Fruit fly (Drosophila melanogaster) whole organism, embryonic: ENCODE results near the gene CG6051.

ENCODE experiments used
- B-H2 ChIP-seq: fragments of 200-800 bp; sonication (Bioruptor generic); optimal IDR thresholded peaks from 2 replicates; lab custom pipeline; 2018; ENCODE audit warnings: missing biosample characterization, mild to moderate bottlenecking, missing genetic modification characterization
- Bteb2 ChIP-seq: fragments of 200-800 bp; sonication (Bioruptor generic); optimal IDR thresholded peaks from 2 replicates; lab custom pipeline; 2016; ENCODE audit warnings: missing biosample characterization, missing genetic modification characterization
- CG10431 ChIP-seq: fragments of 200-800 bp; sonication (Bioruptor generic); optimal IDR thresholded peaks from 3 replicates; lab custom pipeline; 2018; ENCODE audit warnings: missing biosample characterization, mild to moderate bottlenecking, missing genetic modification characterization
- CG10654 ChIP-seq: fragments of 200-800 bp; sonication (Bioruptor generic); optimal IDR thresholded peaks from 2 replicates; lab custom pipeline; 2016; ENCODE audit warnings: missing biosample characterization, missing genetic modification characterization
- CG11456 ChIP-seq: fragments of 200-800 bp; sonication (Bioruptor generic); IDR thresholded peaks from 3 replicates; pipeline ENCODE4 v1.3.6; 2022; ENCODE audit warnings: missing biosample characterization, missing genetic modification characterization
- CG13894 ChIP-seq: fragments of 200-800 bp; sonication (Bioruptor generic); optimal IDR thresholded peaks from 3 replicates; lab custom pipeline; 2018; ENCODE audit warnings: missing biosample characterization, mild to moderate bottlenecking, missing genetic modification characterization, moderate library complexity
- CG15601 ChIP-seq: fragments of 200-800 bp; sonication (Bioruptor generic); optimal IDR thresholded peaks from 3 replicates; lab custom pipeline; 2019; ENCODE audit warnings: missing biosample characterization, mild to moderate bottlenecking, missing genetic modification characterization, moderate library complexity
- CG18011 ChIP-seq: fragments of 200-800 bp; sonication (Bioruptor generic); optimal IDR thresholded peaks from 2 replicates; lab custom pipeline; 2017; ENCODE audit warnings: missing biosample characterization, missing genetic modification characterization, mild to moderate bottlenecking, moderate library complexity, missing genotype
- CG31224 ChIP-seq: fragments of 200-800 bp; sonication (Bioruptor generic); IDR thresholded peaks from 2 replicates; pipeline ENCODE4 v1.3.6; 2022; ENCODE audit warnings: missing biosample characterization, missing genetic modification characterization
- CG3726 ChIP-seq: fragments of 200-800 bp; sonication (Bioruptor generic); IDR thresholded peaks from 3 replicates; pipeline ENCODE4, ENCODE4 v1.3.6; 2022; ENCODE audit warnings: missing biosample characterization, missing genetic modification characterization
- CG4707 ChIP-seq: fragments of 200-800 bp; sonication (Bioruptor generic); optimal IDR thresholded peaks from 2 replicates; lab custom pipeline; 2018; ENCODE audit warnings: missing biosample characterization, mild to moderate bottlenecking, missing genetic modification characterization, moderate library complexity
- CG7271 ChIP-seq: fragments of 200-800 bp; sonication (Bioruptor generic); optimal IDR thresholded peaks from 2 replicates; lab custom pipeline; 2018; ENCODE audit warnings: missing biosample characterization, mild to moderate bottlenecking, missing genetic modification characterization, moderate library complexity
- CG7963 ChIP-seq: fragments of 200-800 bp; sonication (Bioruptor generic); IDR thresholded peaks from 3 replicates; pipeline ENCODE4 v1.3.6; 2022; ENCODE audit warnings: missing biosample characterization, missing genetic modification characterization; ENCODE audit not compliant: partially characterized antibody
- CG7987 ChIP-seq: fragments of 200-800 bp; sonication (Bioruptor generic); optimal IDR thresholded peaks from 2 replicates; lab custom pipeline; 2018; ENCODE audit warnings: missing biosample characterization, mild to moderate bottlenecking, missing genetic modification characterization, moderate library complexity
- CG8478 ChIP-seq: fragments of >200 bp; optimal IDR thresholded peaks from 2 replicates; lab custom pipeline; 2018
- CG8924 ChIP-seq: fragments of 200-800 bp; optimal IDR thresholded peaks from 3 replicates; lab custom pipeline; 2019; ENCODE audit warnings: missing biosample characterization, mild to moderate bottlenecking, missing genetic modification characterization, moderate library complexity
- Dek ChIP-seq: fragments of 200-800 bp; sonication (Bioruptor generic); optimal IDR thresholded peaks from 3 replicates; lab custom pipeline; 2019; ENCODE audit warnings: missing biosample characterization, mild to moderate bottlenecking, missing genetic modification characterization, moderate library complexity
- Doc3 ChIP-seq: fragments of 200-800 bp; sonication (Bioruptor generic); IDR thresholded peaks from 3 replicates; pipeline ENCODE4 v1.3.6; 2022; ENCODE audit warnings: missing biosample characterization, missing genetic modification characterization; ENCODE audit not compliant: partially characterized antibody
- Drgx ChIP-seq: fragments of 200-800 bp; sonication (Bioruptor generic); IDR thresholded peaks from 2 replicates; pipeline ENCODE4 v1.3.6; 2022; ENCODE audit warnings: missing biosample characterization, missing genetic modification characterization
- Gug ChIP-seq: fragments of 200-800 bp; sonication (Bioruptor generic); IDR thresholded peaks from 4 replicates; pipeline ENCODE4 v1.3.6; 2022; ENCODE audit warnings: missing biosample characterization, missing genetic modification characterization
- H2.0 ChIP-seq: fragments of 200-800 bp; sonication (Bioruptor generic); IDR thresholded peaks from 2 replicates; pipeline ENCODE4 v1.3.6; 2022; ENCODE audit warnings: missing biosample characterization, missing genetic modification characterization
- HLH54F ChIP-seq: fragments of 200-800 bp; sonication (Bioruptor generic); optimal IDR thresholded peaks from 3 replicates; lab custom pipeline; 2016; ENCODE audit warnings: missing biosample characterization, missing genetic modification characterization
- HLHmδ ChIP-seq: fragments of 200-800 bp; sonication (Bioruptor generic); optimal IDR thresholded peaks from 2 replicates; lab custom pipeline; 2018; ENCODE audit warnings: missing biosample characterization, mild to moderate bottlenecking, missing genetic modification characterization, moderate library complexity
- Hr78 ChIP-seq, 2 experiments: fragments of 200-800 bp in 1 of 2; fragments of >200 bp in 1 of 2; sonication (Bioruptor generic) in 1 of 2; optimal IDR thresholded peaks; 2 replicates each; lab custom pipeline; 2017 to 2019; ENCODE audit warnings: missing biosample characterization in 2 of 2, missing genetic modification characterization in 2 of 2, mild to moderate bottlenecking in 1 of 2, moderate library complexity in 1 of 2
- Lim3 ChIP-seq: fragments of 200-800 bp; sonication (Bioruptor generic); IDR thresholded peaks from 2 replicates; pipeline ENCODE4 v1.3.6; 2022; ENCODE audit warnings: missing biosample characterization, missing genetic modification characterization
- Max ChIP-seq: fragments of 200-800 bp; sonication (Bioruptor generic); optimal IDR thresholded peaks from 2 replicates; lab custom pipeline; 2016; ENCODE audit warnings: missing biosample characterization, mild to moderate bottlenecking, missing genetic modification characterization
- Oaz ChIP-seq: fragments of 200-800 bp; sonication (Bioruptor generic); IDR thresholded peaks from 2 replicates; pipeline ENCODE4 v1.3.6; 2022; ENCODE audit warnings: missing biosample characterization, missing genetic modification characterization
- Six4 ChIP-seq: fragments of 200-800 bp; sonication (Bioruptor generic); optimal IDR thresholded peaks from 2 replicates; lab custom pipeline; 2016; ENCODE audit warnings: missing biosample characterization, missing genetic modification characterization
- Spps ChIP-seq: fragments of 200-800 bp; sonication (Bioruptor generic); optimal IDR thresholded peaks from 2 replicates; lab custom pipeline; 2018; ENCODE audit warnings: missing biosample characterization, mild to moderate bottlenecking, missing genetic modification characterization
- Xrp1 ChIP-seq: fragments of 200-800 bp; sonication (Bioruptor generic); IDR thresholded peaks from 2 replicates; pipeline ENCODE4 v1.3.6; 2022; ENCODE audit warnings: missing biosample characterization, missing genetic modification characterization
- abd-A ChIP-seq: fragments of 200-800 bp; sonication (Bioruptor generic); optimal IDR thresholded peaks from 3 replicates; lab custom pipeline; 2019; ENCODE audit warnings: missing biosample characterization, mild to moderate bottlenecking, missing genetic modification characterization, moderate library complexity
- amos ChIP-seq: fragments of 200-800 bp; sonication (Bioruptor generic); IDR thresholded peaks from 2 replicates; pipeline ENCODE4 v1.3.6; 2022; ENCODE audit warnings: missing biosample characterization, missing genetic modification characterization; ENCODE audit not compliant: partially characterized antibody
- crp ChIP-seq, 2 experiments: fragments of 200-800 bp; sonication (Bioruptor generic); optimal IDR thresholded peaks; 2 replicates in 1 of 2; 3 replicates in 1 of 2; lab custom pipeline; 2017; ENCODE audit warnings: missing biosample characterization in 2 of 2, missing genetic modification characterization in 2 of 2, mild to moderate bottlenecking in 1 of 2, moderate library complexity in 1 of 2
- dimm ChIP-seq: fragments of 200-800 bp; sonication (Bioruptor generic); IDR thresholded peaks from 2 replicates; pipeline ENCODE4 v1.3.6; 2022; ENCODE audit warnings: missing biosample characterization, missing genetic modification characterization
- eve ChIP-seq, 2 experiments: fragments of >200 bp; optimal IDR thresholded peaks; 2 replicates each; lab custom pipeline; 2017; ENCODE audit warnings: missing biosample characterization in 2 of 2, missing genetic modification characterization in 2 of 2
- fd3F ChIP-seq: fragments of 200-800 bp; sonication (Bioruptor generic); optimal IDR thresholded peaks from 2 replicates; lab custom pipeline; 2018; ENCODE audit warnings: missing biosample characterization, mild to moderate bottlenecking, missing genetic modification characterization, moderate library complexity
- gcm ChIP-seq: fragments of 200-800 bp; sonication (Bioruptor generic); optimal IDR thresholded peaks from 2 replicates; lab custom pipeline; 2019; ENCODE audit warnings: missing biosample characterization, mild to moderate bottlenecking, missing genetic modification characterization, moderate library complexity
- gro ChIP-seq: fragments of 200-800 bp; sonication (Bioruptor generic); optimal IDR thresholded peaks from 2 replicates; lab custom pipeline; 2016; ENCODE audit warnings: missing biosample characterization, missing genetic modification characterization
- nmo ChIP-seq: fragments of 200-800 bp; sonication (Bioruptor generic); optimal IDR thresholded peaks from 2 replicates; lab custom pipeline; 2018; ENCODE audit warnings: missing biosample characterization, mild to moderate bottlenecking, missing genetic modification characterization, moderate library complexity
- pb ChIP-seq: fragments of 200-800 bp; sonication (Bioruptor generic); optimal IDR thresholded peaks from 3 replicates; lab custom pipeline; 2016; ENCODE audit warnings: missing biosample characterization, missing genetic modification characterization
- psq ChIP-seq: fragments of 200-800 bp; sonication (Bioruptor generic); optimal IDR thresholded peaks from 2 replicates; lab custom pipeline; 2017; ENCODE audit warnings: missing biosample characterization, missing genetic modification characterization
- repo ChIP-seq: fragments of 200-800 bp; sonication (Bioruptor generic); optimal IDR thresholded peaks from 2 replicates; lab custom pipeline; 2016; ENCODE audit warnings: missing biosample characterization, missing genetic modification characterization
- sc ChIP-seq, 3 experiments: fragments of >200 bp in 2 of 3; fragments of 200-800 bp in 1 of 3; sonication (Bioruptor generic) in 1 of 3; optimal IDR thresholded peaks; 2 replicates in 2 of 3; 3 replicates in 1 of 3; lab custom pipeline; 2017; ENCODE audit warnings: mild to moderate bottlenecking in 1 of 3, missing biosample characterization in 1 of 3, missing genetic modification characterization in 1 of 3, missing genetic modification reagents in 1 of 3
- sd ChIP-seq: fragments of 200-800 bp; sonication (Bioruptor generic); optimal IDR thresholded peaks from 3 replicates; lab custom pipeline; 2018; ENCODE audit warnings: missing biosample characterization, mild to moderate bottlenecking, missing genetic modification characterization, moderate library complexity
- slou ChIP-seq: fragments of 200-800 bp; sonication (Bioruptor generic); optimal IDR thresholded peaks from 3 replicates; lab custom pipeline; 2016; ENCODE audit warnings: missing biosample characterization, missing genetic modification characterization
- slp2 ChIP-seq: fragments of 200-800 bp; sonication (Bioruptor generic); optimal IDR thresholded peaks from 2 replicates; lab custom pipeline; 2016; ENCODE audit warnings: missing biosample characterization, missing genetic modification characterization
- tio ChIP-seq: fragments of 200-800 bp; sonication (Bioruptor generic); optimal IDR thresholded peaks from 2 replicates; lab custom pipeline; 2017; ENCODE audit warnings: missing biosample characterization, missing genetic modification characterization, inconsistent platforms
- trh ChIP-seq: fragments of 200-800 bp; sonication (Bioruptor generic); optimal IDR thresholded peaks from 2 replicates; lab custom pipeline; 2016; ENCODE audit warnings: missing biosample characterization, missing genetic modification characterization

CG6051 gene

DNA sequence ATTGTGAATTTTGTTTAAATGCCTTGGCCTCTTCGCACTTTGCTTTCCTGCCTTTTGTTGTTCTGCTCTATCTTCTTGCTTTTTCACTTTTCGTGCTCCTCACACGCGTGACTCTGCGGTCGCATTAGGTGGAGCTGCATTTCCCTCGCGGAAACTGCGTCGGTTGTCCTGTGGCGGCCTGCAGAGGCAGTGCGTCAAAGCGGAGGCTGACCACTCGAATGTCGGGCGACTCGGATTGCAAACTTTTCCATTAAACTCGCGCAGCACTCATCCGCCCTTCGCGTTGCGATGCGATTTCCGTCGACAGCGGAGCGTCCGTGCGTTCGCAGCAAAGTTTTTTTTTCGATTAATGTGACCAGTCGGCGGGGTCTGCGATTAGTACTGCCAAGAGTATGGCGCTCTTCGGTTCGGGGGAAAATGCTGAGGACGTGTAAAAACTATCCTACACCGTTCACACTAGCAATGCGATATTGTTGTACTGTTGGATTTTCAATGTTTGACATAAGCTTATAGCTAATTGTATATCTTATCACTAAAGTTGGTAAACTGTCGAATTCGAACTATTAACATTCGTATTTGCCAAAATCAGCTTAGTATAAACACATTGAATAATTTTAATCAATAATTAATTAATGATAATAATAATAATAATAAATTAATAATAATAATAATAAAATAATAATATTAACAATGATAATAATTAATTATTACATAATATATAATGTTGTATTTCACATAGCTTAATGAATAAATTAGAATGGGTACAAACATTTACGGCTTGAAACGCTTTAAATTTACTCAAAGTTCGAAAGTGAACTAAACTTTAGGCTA, at the start of gene CG6051 (continued):
- TF ChIP-seq repo (GFP tag; lab: Kevin White, UChicago): peak; percentile 33
- TF ChIP-seq HLHmδ (GFP tag; lab: Kevin White, UChicago): no peak
- TF ChIP-seq amos (GFP tag; lab: Robert Waterston, UW): no peak
- TF ChIP-seq eve (GFP tag; optimal IDR thresholded peaks at IDR 0.05; lab: Kevin White, UChicago): no peak
- no peak for TF ChIP-seq CG31224 (GFP tag; lab: Robert Waterston, UW)
- peak; percentile 43 for TF ChIP-seq CG7987 (GFP tag; lab: Kevin White, UChicago)
- peak; percentile 23 for TF ChIP-seq CG4707 (GFP tag; lab: Kevin White, UChicago)
- TF ChIP-seq CG8924 (tag; lab: Kevin White, UChicago): peak; percentile 71
- TF ChIP-seq Lim3 (GFP tag; lab: Robert Waterston, UW): no peak
- peak; percentile 66 for TF ChIP-seq gro
- TF ChIP-seq B-H2: peak; percentile 49
- TF ChIP-seq sc (optimal IDR thresholded peaks at IDR 0.05; lab: Kevin White, UChicago): no peak
- peak; percentile 29 for TF ChIP-seq sc (GFP tag; optimal IDR thresholded peaks at IDR 0.05; lab: Kevin White, UChicago)
- TF ChIP-seq Oaz: no peak
- no peak for TF ChIP-seq CG18011 (GFP tag; lab: Kevin White, UChicago)
- TF ChIP-seq HLH54F (GFP tag; lab: Kevin White, UChicago): peak; percentile 61
- TF ChIP-seq Bteb2 (GFP tag; lab: Kevin White, UChicago): no peak
- TF ChIP-seq gcm (GFP tag; lab: Kevin White, UChicago): peak; percentile 39
- no peak for TF ChIP-seq psq
- TF ChIP-seq CG13894: peak; percentile 60
- peak; percentile 67 for TF ChIP-seq nmo
- peak; percentile 3 for TF ChIP-seq CG8478 (lab: Kevin White, UChicago)
- peak; percentile 11 for TF ChIP-seq pb
- TF ChIP-seq Max (GFP tag; lab: Kevin White, UChicago): peak; percentile 45
- no peak for TF ChIP-seq CG11456 (GFP tag; lab: Robert Waterston, UW)
- TF ChIP-seq Drgx (GFP tag; lab: Robert Waterston, UW): no peak
- TF ChIP-seq dimm (GFP tag; lab: Robert Waterston, UW): no peak
- no peak for TF ChIP-seq tio (GFP tag; lab: Kevin White, UChicago)
- TF ChIP-seq CG10431 (GFP tag; lab: Kevin White, UChicago): peak; percentile 58
- TF ChIP-seq fd3F (GFP tag; lab: Kevin White, UChicago): peak; percentile 49
- TF ChIP-seq Spps (tag; lab: Kevin White, UChicago): no peak
- TF ChIP-seq H2.0 (GFP tag; lab: Robert Waterston, UW): no peak
- no peak for TF ChIP-seq slou (GFP tag; lab: Kevin White, UChicago)
- TF ChIP-seq Doc3: no peak
- no peak for TF ChIP-seq trh (GFP tag; lab: Kevin White, UChicago)
- TF ChIP-seq CG3726 (GFP tag; lab: Robert Waterston, UW): no peak
- no peak for TF ChIP-seq CG7963 (GFP tag; lab: Robert Waterston, UW)
- TF ChIP-seq Six4 (GFP tag; lab: Kevin White, UChicago): peak; percentile 39
- TF ChIP-seq Gug (GFP tag; lab: Robert Waterston, UW): peak; percentile 58; the same call in 1 of the 4 replicates
- TF ChIP-seq crp (GFP tag; optimal IDR thresholded peaks at IDR 0.05; lab: Kevin White, UChicago): no peak
- TF ChIP-seq Xrp1: no peak
- peak; percentile 30 for TF ChIP-seq CG10654 (GFP tag; lab: Kevin White, UChicago)
- TF ChIP-seq Hr78 (GFP tag; optimal IDR thresholded peaks at IDR 0.05; lab: Kevin White, UChicago): peak in 1 of 2 experiments; percentile 13
- no peak for TF ChIP-seq sd (tag; lab: Kevin White, UChicago)
- peak; percentile 14 for TF ChIP-seq CG7271 (tag; lab: Kevin White, UChicago)
- peak; percentile 21 for TF ChIP-seq CG15601 (tag; lab: Kevin White, UChicago)
- peak; percentile 1 for TF ChIP-seq Dek (tag; lab: Kevin White, UChicago)
- no peak for TF ChIP-seq abd-A (tag; lab: Kevin White, UChicago)
- TF ChIP-seq slp2: peak; percentile 13
